Worm (Caenorhabditis elegans) whole organism, late embryonic: ENCODE results near the gene M151.3.

Experiments used
- ahr-1 ChIP-seq: sonication (generic microtip); optimal IDR thresholded peaks from 2 replicates; lab custom pipeline; 2016; ENCODE audit warnings: missing genetic modification characterization, missing compliant biosample characterization
- ama-1 ChIP-seq: fragments of 150-350 bp; optimal IDR thresholded peaks from 2 replicates; lab custom pipeline; 2014
- ceh-34 ChIP-seq: sonication (generic microtip); optimal IDR thresholded peaks from 2 replicates; lab custom pipeline; 2016; ENCODE audit warnings: mild to moderate bottlenecking, missing genetic modification characterization, missing compliant biosample characterization
- ceh-48 ChIP-seq: sonication (generic microtip); optimal IDR thresholded peaks from 2 replicates; lab custom pipeline; 2016; ENCODE audit warnings: missing genetic modification characterization, inconsistent platforms, missing compliant biosample characterization
- hlh-15 ChIP-seq: sonication (generic microtip); optimal IDR thresholded peaks from 2 replicates; lab custom pipeline; 2016; ENCODE audit warnings: missing genetic modification characterization, missing compliant biosample characterization
- hlh-8 ChIP-seq: sonication (generic microtip); optimal IDR thresholded peaks from 2 replicates; lab custom pipeline; 2016; ENCODE audit warnings: missing genotype, missing genetic modification characterization, missing compliant biosample characterization
- lin-11 ChIP-seq: fragments of 200-800 bp; sonication (Bioruptor generic); optimal IDR thresholded peaks from 2 replicates; lab custom pipeline; 2018; ENCODE audit warnings: mild to moderate bottlenecking, missing genetic modification characterization, missing compliant biosample characterization
- nhr-11 ChIP-seq: fragments of 150-350 bp; optimal IDR thresholded peaks from 2 replicates; lab custom pipeline; 2014; ENCODE audit warnings: missing biosample characterization, missing genetic modification characterization
- pros-1 ChIP-seq: fragments of 150-350 bp; optimal IDR thresholded peaks from 2 replicates; lab custom pipeline; 2014; ENCODE audit warnings: missing biosample characterization, missing genetic modification reagents, missing genetic modification characterization
- ttx-3 ChIP-seq: sonication (generic microtip); optimal IDR thresholded peaks from 2 replicates; lab custom pipeline; 2016; ENCODE audit warnings: missing genetic modification reagents, missing genetic modification characterization, missing compliant biosample characterization
- unc-55 ChIP-seq: sonication (generic microtip); optimal IDR thresholded peaks from 2 replicates; lab custom pipeline; 2017; ENCODE audit warnings: missing biosample characterization, missing genetic modification reagents, missing genetic modification characterization
- zip-5 ChIP-seq: sonication (generic microtip); optimal IDR thresholded peaks from 2 replicates; lab custom pipeline; 2016; ENCODE audit warnings: missing genetic modification characterization, missing compliant biosample characterization

Gene M151.3

DNA sequence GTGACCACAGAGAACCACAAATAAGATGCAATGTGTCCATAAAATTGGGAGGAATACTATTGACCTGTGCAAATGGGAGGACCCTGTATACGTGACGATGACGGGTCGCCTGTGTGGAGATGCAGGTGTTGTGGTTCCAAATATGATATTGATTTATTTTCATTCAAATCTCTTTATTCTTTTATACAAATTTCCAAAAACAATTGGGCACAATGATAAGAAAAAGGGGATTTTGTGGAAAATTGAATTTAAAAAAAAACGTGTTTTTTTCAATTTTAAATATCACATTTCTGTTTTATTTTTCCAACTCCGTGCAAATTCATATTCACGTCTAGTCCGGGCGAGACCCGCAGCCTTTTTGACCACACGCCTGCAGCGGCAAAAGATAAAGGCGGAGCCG, 48.2 kb downstream of the M151.3 start, which contains the start of gene F19B10.2:
Gene F19B10.2, plus strand, starts transcription at position 301 of the 400 bp plus-strand sequence.
- no peak for TF ChIP-seq unc-55
- no peak for TF ChIP-seq ceh-34 (tag; lab: Kevin White, UChicago)
- TF ChIP-seq ttx-3 (tag; lab: Kevin White, UChicago): no peak
- TF ChIP-seq nhr-11 (tag; lab: Kevin White, UChicago): no peak
- no peak for TF ChIP-seq lin-11
- TF ChIP-seq hlh-8: no peak
- TF ChIP-seq hlh-15 (tag; lab: Kevin White, UChicago): no peak
- TF ChIP-seq pros-1: no peak
- no peak for TF ChIP-seq zip-5
- TF ChIP-seq ahr-1 (tag; lab: Kevin White, UChicago): no peak
- no peak for TF ChIP-seq ama-1 (lab: Kevin White, UChicago)
- TF ChIP-seq ceh-48 (tag; lab: Kevin White, UChicago): no peak
- TF ChIP-seq, all 69 proteins: peak for 0
